Fruit fly (Drosophila melanogaster): ENCODE measurements around the gene CG15386.

The CG15386 gene

DNA sequence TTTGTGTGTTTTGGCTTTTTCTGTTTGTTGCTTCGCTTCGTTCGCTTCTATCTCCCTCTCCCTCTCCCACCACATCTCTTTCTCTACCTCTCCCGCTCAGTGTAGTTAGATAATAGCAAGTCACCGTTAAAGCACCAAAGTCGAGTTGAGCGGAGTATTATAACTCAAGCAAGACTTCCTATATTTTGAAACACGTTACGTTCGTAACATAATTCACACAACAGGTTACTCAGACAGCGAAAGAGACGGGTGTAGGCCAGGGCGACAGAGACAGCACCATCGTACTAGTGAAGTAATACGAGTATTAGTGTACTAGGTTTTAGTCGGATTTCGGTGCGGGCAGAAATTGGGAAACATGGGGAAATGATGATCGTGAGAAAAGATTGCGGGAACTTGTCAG lies 43.4 kb downstream of the CG15386 start (continued):
- TF ChIP-seq CG11456 (GFP tag; IDR thresholded peaks at IDR 0.05) (no peak), slou (GFP tag; optimal IDR thresholded peaks at IDR 0.05) (no peak), CrebB (tag; optimal IDR thresholded peaks at IDR 0.05) (no peak), CG10321 (GFP tag; IDR thresholded peaks at IDR 0.05) (peak; percentile 18; the same call in 1 of the 2 replicates), tgo (GFP tag; IDR thresholded peaks at IDR 0.05) (no peak), CG6654 (GFP tag; optimal IDR thresholded peaks at IDR 0.05) (no peak), en (GFP tag; optimal IDR thresholded peaks at IDR 0.05) (no peak), Hr78 (GFP tag; optimal IDR thresholded peaks at IDR 0.05) (no peak), CG1832 (GFP tag; optimal IDR thresholded peaks at IDR 0.05) (peak; percentile 49), D19A (tag; optimal IDR thresholded peaks at IDR 0.05) (no peak), Trl (optimal IDR thresholded peaks at IDR 0.05) (peak; percentile 1 to 25), Trl (GFP tag; optimal IDR thresholded peaks at IDR 0.05) (no peak), CG6683 (GFP tag; optimal IDR thresholded peaks at IDR 0.05) (no peak), CG31441 (GFP tag; IDR thresholded peaks at IDR 0.05) (no peak), Dad (GFP tag; optimal IDR thresholded peaks at IDR 0.05) (no peak), CG17829 (tag; optimal IDR thresholded peaks at IDR 0.05) (no peak), Hsf (GFP tag; optimal IDR thresholded peaks at IDR 0.05) (no peak), dmrt11E (tag; optimal IDR thresholded peaks at IDR 0.05) (no peak), slp2 (GFP tag; optimal IDR thresholded peaks at IDR 0.05) (no peak), NC2α (GFP tag; optimal IDR thresholded peaks at IDR 0.05) (no peak), CG2889 (GFP tag; IDR thresholded peaks at IDR 0.05) (no peak), luna (GFP tag; optimal IDR thresholded peaks at IDR 0.05) (no peak), Atf-2 (GFP tag; optimal IDR thresholded peaks at IDR 0.05) (no peak), CG12769 (tag; optimal IDR thresholded peaks at IDR 0.05) (peak; percentile 49), CG12071 (GFP tag; optimal IDR thresholded peaks at IDR 0.05) (no peak), exex (tag; optimal IDR thresholded peaks at IDR 0.05) (no peak), Sox100B (GFP tag; optimal IDR thresholded peaks at IDR 0.05) (no peak), ash1 (GFP tag; optimal IDR thresholded peaks at IDR 0.05) (no peak), CG17186 (GFP tag; optimal IDR thresholded peaks at IDR 0.05) (no peak), sc (optimal IDR thresholded peaks at IDR 0.05) (no peak), sc (GFP tag; optimal IDR thresholded peaks at IDR 0.05) (no peak), chinmo (GFP tag; IDR thresholded peaks at IDR 0.05; ENCODE audit: partially characterized antibody) (no peak), CG12299 (tag; optimal IDR thresholded peaks at IDR 0.05) (no peak), sob (GFP tag; IDR thresholded peaks at IDR 0.05) (no peak), dmrt99B (tag; optimal IDR thresholded peaks at IDR 0.05) (no peak), kah (GFP tag; optimal IDR thresholded peaks at IDR 0.05) (no peak)

DNA sequence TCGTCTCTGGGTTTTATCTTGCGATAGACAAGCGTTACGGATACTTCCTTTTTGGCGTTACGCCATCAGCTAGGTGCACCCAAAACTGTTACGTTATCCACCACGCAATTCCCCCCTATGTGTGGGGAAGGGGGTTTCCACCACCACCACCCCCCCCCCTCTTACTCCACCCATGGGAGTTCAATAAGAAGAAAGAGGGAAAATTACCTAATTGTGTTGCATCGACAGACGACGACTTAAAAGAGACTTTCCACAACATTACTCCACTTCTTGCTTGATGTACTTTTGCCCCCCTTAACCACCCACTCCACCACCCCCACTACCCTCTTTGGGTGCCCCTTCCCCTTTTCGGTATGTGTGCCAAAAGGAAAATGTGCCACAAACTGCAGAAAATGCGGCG lies 43.9 kb downstream of the CG15386 start:
- TF ChIP-seq Mrtf (GFP tag; IDR thresholded peaks at IDR 0.05) (no peak), CG1024 (GFP tag; IDR thresholded peaks at IDR 0.05) (no peak), H2.0 (GFP tag; IDR thresholded peaks at IDR 0.05) (no peak), chinmo (GFP tag; IDR thresholded peaks at IDR 0.05; ENCODE audit: partially characterized antibody) (0 out of 4 replicates have a peak, but pooled peaks have one; percentile 54), CG9437 (GFP tag; optimal IDR thresholded peaks at IDR 0.05) (peak; percentile 56), MBD-R2 (GFP tag; IDR thresholded peaks at IDR 0.05) (no peak), crol (GFP tag; IDR thresholded peaks at IDR 0.05) (peak; percentile 78)

Data from whole organism, embryonic.